Worm (Caenorhabditis elegans): ENCODE measurements around the gene C50H2.7.

C50H2.7 gene

DNA sequence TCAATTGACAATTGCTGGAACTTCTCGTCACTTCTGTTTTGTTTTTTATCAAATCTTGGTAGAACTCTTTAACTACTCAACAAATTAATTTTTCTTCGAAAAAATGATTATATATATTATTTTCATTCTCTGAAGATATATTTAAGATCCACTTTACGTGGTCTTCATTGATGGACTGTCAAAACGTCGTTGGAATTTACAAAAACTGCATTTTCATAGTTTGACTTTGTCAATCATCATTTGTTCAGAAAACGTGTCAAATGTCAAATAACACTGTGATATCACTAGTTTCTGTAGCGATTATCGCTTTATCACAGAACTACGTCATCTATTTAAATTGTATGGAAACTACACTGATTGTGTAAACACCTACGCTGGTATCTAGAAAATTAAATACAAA, 1.8 kb downstream of the C50H2.7 start:
- peak; percentile 41 for TF ChIP-seq elt-2 (tag; optimal IDR thresholded peaks at IDR 0.05)
- TF ChIP-seq sea-2 (GFP tag; optimal IDR thresholded peaks at IDR 0.05) = no peak
- TF ChIP-seq pqm-1 (tag; optimal IDR thresholded peaks at IDR 0.05) = peak; percentile 25

DNA sequence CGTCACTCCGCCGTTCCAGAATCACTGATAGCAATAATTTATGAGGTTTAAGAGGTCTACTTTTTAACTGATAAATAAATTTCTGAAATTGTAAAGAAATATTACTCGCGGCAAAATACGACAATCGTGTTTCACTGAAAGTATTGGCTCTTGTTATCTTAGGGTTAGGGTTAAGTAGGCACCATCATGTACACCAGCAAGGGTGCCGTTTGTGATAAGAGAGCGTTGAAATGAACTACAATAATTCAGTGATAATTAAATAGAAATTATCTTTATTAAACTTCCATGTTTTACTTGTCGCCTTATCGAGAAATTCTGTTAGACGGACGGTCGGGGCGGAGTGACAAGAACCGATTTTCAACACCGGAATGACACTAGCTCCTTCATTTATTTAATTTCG, 3.1 kb downstream of the C50H2.7 start:
- TF ChIP-seq nhr-43 (tag; optimal IDR thresholded peaks at IDR 0.05; ENCODE audit: poor library complexity, severe bottlenecking) (no peak), jun-1 (tag; optimal IDR thresholded peaks at IDR 0.05) (peak; percentile 64), mml-1 (tag; optimal IDR thresholded peaks at IDR 0.05) (no peak), pqm-1 (tag; optimal IDR thresholded peaks at IDR 0.05) (peak; percentile 76), ama-1 (optimal IDR thresholded peaks at IDR 0.05) (no peak), nhr-12 (tag; optimal IDR thresholded peaks at IDR 0.05) (no peak), pha-4 (tag; optimal IDR thresholded peaks at IDR 0.05) (peak; percentile 4), egl-27 (tag; optimal IDR thresholded peaks at IDR 0.05) (no peak), ceh-28 (tag; optimal IDR thresholded peaks at IDR 0.05) (no peak), elt-2 (tag; optimal IDR thresholded peaks at IDR 0.05) (peak; percentile 97)

DNA sequence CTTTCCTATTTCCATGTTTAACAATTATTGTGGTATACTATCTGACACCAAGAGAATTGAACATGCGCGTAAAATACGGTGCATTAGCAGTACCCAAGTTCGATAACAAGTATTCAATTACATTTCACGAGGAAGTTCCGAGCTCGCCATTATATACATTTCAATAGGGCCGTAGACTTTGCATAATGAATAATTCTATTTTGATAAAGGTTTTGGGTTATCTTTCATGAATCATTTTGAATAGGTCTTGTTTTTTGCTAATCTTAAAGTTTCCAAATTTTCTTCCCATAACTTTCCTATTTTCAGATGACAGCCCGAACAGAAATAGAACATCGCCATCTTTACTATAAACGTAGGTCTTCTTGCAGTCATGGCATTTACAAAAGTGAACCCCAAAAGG, 3.7 kb downstream of the C50H2.7 start, which contains the start of gene C50H2.13:
Gene C50H2.13, plus strand, starts transcription at position 301 of the 400 bp plus-strand sequence.
- TF ChIP-seq elt-1 (tag; optimal IDR thresholded peaks at IDR 0.05) (no peak), fos-1 (tag; optimal IDR thresholded peaks at IDR 0.05) (no peak), snpc-4 (tag; optimal IDR thresholded peaks at IDR 0.05) (no peak), nfya-1 (tag; optimal IDR thresholded peaks at IDR 0.05; ENCODE audit: insufficient read depth) (no peak), nhr-77 (tag; optimal IDR thresholded peaks at IDR 0.05) (no peak), ama-1 (optimal IDR thresholded peaks at IDR 0.05) (no peak), R02D3.7 (tag; optimal IDR thresholded peaks at IDR 0.05) (no peak), nhr-43 (tag; optimal IDR thresholded peaks at IDR 0.05; ENCODE audit: poor library complexity, severe bottlenecking) (no peak)

DNA sequence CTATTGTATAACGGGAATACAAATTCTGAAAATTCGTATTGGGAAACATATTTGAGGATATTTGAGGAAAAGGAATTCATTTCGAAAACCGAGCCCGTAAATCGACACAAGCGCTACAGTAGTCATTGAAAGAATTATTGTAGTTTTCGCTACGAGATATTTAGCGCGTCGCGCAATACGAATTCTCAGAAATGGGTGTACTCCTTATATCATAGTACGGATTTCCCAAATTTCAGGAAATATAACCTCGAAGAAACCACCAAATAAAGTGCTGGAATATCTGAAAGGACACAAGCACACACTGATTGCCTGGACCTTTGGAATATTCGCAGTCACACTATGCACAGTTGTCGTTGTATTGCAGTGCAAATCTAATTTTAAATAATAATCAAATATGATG, 4.8 kb downstream of the C50H2.7 start:
- TF ChIP-seq lin-15B (tag; optimal IDR thresholded peaks at IDR 0.05) (no peak), egl-27 (tag; optimal IDR thresholded peaks at IDR 0.05) (no peak)

DNA sequence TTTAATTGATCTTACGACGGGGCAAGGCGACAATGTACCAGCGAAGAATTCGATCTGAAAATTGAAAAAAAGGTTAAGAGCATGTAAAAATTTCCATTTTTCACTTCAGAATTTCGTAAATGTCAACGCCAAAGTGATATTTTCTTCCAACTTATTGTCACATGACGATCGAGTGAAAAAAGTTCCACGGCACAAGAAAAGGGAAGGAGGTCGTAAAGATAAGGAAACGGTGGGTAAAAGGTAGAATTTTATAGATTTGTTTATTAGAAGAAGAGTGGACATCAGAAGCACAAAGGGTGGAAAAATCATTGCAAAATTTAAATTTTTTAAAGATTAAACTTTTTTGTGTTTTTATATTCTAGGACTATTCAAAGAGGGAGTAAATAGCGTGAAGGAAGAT, 5.4 kb downstream of the C50H2.7 start:
- no peak for TF ChIP-seq nhr-77 (tag; optimal IDR thresholded peaks at IDR 0.05)
- TF ChIP-seq pqm-1 (tag; optimal IDR thresholded peaks at IDR 0.05) = peak; percentile 63
- TF ChIP-seq jun-1 (tag; optimal IDR thresholded peaks at IDR 0.05) = peak; percentile 16
- TF ChIP-seq pha-4 (tag; optimal IDR thresholded peaks at IDR 0.05) = peak; percentile 36
- TF ChIP-seq elt-2 (tag; optimal IDR thresholded peaks at IDR 0.05) = peak; percentile 87

DNA sequence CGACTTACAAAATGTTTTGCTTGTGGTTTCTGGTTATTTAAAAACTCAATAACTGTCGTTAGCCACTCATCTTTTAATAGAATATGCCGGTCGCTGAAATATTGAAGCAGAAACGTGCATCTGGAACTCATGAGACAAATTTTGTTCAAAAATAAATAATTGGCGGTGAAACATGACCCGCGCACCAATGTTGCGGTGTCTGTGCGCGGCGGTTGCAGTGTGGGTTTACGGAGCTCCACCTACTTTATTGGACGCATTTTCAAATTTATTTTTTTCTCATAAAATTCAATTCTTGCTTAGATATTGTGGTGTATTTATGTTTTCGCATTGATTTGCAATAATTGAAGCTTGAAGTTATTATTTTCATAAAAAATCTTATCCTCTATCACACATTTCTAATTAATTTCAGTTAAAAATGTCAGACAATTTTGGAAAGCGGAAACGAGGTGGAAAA, 8.1 kb downstream of the C50H2.7 start, which contains the start of the genes rmh-2 and suds-3:
Gene rmh-2, minus strand, starts transcription at position 164 of the 454 bp plus-strand sequence.
Gene suds-3, plus strand, starts transcription at position 404 of the 454 bp plus-strand sequence.
- TF ChIP-seq lin-15B (tag; optimal IDR thresholded peaks at IDR 0.05) = peak; percentile 71
- TF ChIP-seq elt-2 (tag; optimal IDR thresholded peaks at IDR 0.05) = peak; percentile 18
- peak; percentile 1 for TF ChIP-seq lin-39 (tag; optimal IDR thresholded peaks at IDR 0.05)
- peak; percentile 78 for TF ChIP-seq nfya-1 (tag; optimal IDR thresholded peaks at IDR 0.05; ENCODE audit: insufficient read depth)
- TF ChIP-seq pqm-1 (tag; optimal IDR thresholded peaks at IDR 0.05) = no peak
- TF ChIP-seq R02D3.7 (tag; optimal IDR thresholded peaks at IDR 0.05) = peak; percentile 92
- no peak for TF ChIP-seq ztf-4 (tag; optimal IDR thresholded peaks at IDR 0.05)
- TF ChIP-seq pha-4 (tag; optimal IDR thresholded peaks at IDR 0.05) = peak; percentile 51

DNA sequence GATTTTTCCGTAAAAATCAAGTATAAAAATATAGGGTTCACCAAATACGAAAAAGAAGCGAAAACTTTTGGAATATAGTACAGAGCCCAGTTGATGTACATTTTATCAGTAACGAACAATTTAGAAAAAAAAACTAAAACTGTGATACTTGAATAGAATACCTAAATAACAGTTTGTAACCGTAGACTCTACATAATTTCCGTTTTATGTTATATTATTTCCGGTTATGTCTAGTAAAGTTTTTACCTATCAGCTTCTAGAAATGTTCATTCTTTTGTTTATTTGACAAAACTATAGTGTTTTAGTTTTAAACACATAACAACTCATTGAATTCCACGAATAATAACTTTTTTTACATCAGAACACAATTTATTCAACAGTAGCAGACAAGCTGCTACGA, 14.9 kb downstream of the C50H2.7 start, which contains the start of gene srj-33:
Gene srj-33, minus strand, starts transcription at position 101 of the 400 bp plus-strand sequence.
- TF ChIP-seq tbx-2 (tag; optimal IDR thresholded peaks at IDR 0.05) (no peak), nfya-1 (tag; optimal IDR thresholded peaks at IDR 0.05; ENCODE audit: insufficient read depth) (no peak), nhr-67 (tag; optimal IDR thresholded peaks at IDR 0.05) (no peak), eor-1 (tag; optimal IDR thresholded peaks at IDR 0.05) (no peak), egl-5 (tag; optimal IDR thresholded peaks at IDR 0.05) (no peak), ZK546.5 (tag; optimal IDR thresholded peaks at IDR 0.05) (no peak), hmg-11 (tag; optimal IDR thresholded peaks at IDR 0.05) (no peak), nhr-28 (tag; optimal IDR thresholded peaks at IDR 0.05) (no peak), elt-1 (tag; optimal IDR thresholded peaks at IDR 0.05) (no peak)
